Worm (Caenorhabditis elegans) whole organism, L3 larva: ENCODE results near the gene M03F8.7.
A peak's percentile ranks its signal among the peaks of the same experiment; 100 is the strongest.

Experiments
- R02D3.7 ChIP-seq: fragments of 150-350 bp; optimal IDR thresholded peaks from 2 replicates; lab custom pipeline; 2014; ENCODE audit warnings: missing biosample characterization, missing genetic modification characterization
- ZK546.5 ChIP-seq: sonication (generic microtip); optimal IDR thresholded peaks from 2 replicates; lab custom pipeline; 2017; ENCODE audit warnings: missing biosample characterization, missing genetic modification characterization
- ama-1 ChIP-seq: fragments of 150-350 bp; optimal IDR thresholded peaks from 2 replicates; lab custom pipeline; 2018
- ceh-16 ChIP-seq: sonication (generic microtip); optimal IDR thresholded peaks from 2 replicates; lab custom pipeline; 2017; ENCODE audit warnings: missing biosample characterization, missing genetic modification characterization
- ceh-28 ChIP-seq: fragments of 150-350 bp; optimal IDR thresholded peaks from 2 replicates; lab custom pipeline; 2014; ENCODE audit warnings: missing biosample characterization, missing genetic modification reagents, missing genetic modification characterization
- ceh-9 ChIP-seq: sonication (generic microtip); optimal IDR thresholded peaks from 2 replicates; lab custom pipeline; 2018; ENCODE audit warnings: missing biosample characterization, missing genetic modification characterization
- egl-5 ChIP-seq: fragments of 150-350 bp; optimal IDR thresholded peaks from 2 replicates; lab custom pipeline; 2017; ENCODE audit warnings: missing biosample characterization, missing genetic modification reagents, missing genetic modification characterization, inconsistent platforms
- elt-1 ChIP-seq: fragments of 150-350 bp; optimal IDR thresholded peaks from 2 replicates; lab custom pipeline; 2014; ENCODE audit warnings: missing biosample characterization, missing genetic modification characterization
- elt-2 ChIP-seq: sonication (generic microtip); optimal IDR thresholded peaks from 2 replicates; lab custom pipeline; 2016; ENCODE audit warnings: missing genetic modification reagents, mild to moderate bottlenecking, missing genetic modification characterization, missing compliant biosample characterization
- elt-3 ChIP-seq, 3 experiments: fragments of 150-350 bp in 1 of 3; sonication (generic microtip) in 2 of 3; optimal IDR thresholded peaks; 2 replicates in 2 of 3; 4 replicates in 1 of 3; lab custom pipeline; 2014 to 2017; ENCODE audit warnings: missing biosample characterization in 3 of 3, missing genetic modification characterization in 3 of 3
- eor-1 ChIP-seq, 2 experiments: fragments of 150-350 bp; optimal IDR thresholded peaks; 2 replicates each; lab custom pipeline; 2014 to 2018; ENCODE audit warnings: missing biosample characterization in 2 of 2, missing genetic modification characterization in 2 of 2
- fkh-10 ChIP-seq: sonication (generic microtip); optimal IDR thresholded peaks from 2 replicates; lab custom pipeline; 2017; ENCODE audit warnings: missing biosample characterization, missing genetic modification reagents, missing genetic modification characterization
- fos-1 ChIP-seq: fragments of 150-350 bp; optimal IDR thresholded peaks from 2 replicates; lab custom pipeline; 2014; ENCODE audit warnings: missing biosample characterization, missing genetic modification characterization
- hmg-11 ChIP-seq: sonication (generic microtip); optimal IDR thresholded peaks from 2 replicates; lab custom pipeline; 2016; ENCODE audit warnings: missing genetic modification characterization, missing compliant biosample characterization
- jun-1 ChIP-seq: fragments of 150-350 bp; optimal IDR thresholded peaks from 2 replicates; lab custom pipeline; 2014; ENCODE audit warnings: missing biosample characterization, missing genetic modification reagents, missing genetic modification characterization
- lin-15B ChIP-seq: fragments of 150-350 bp; optimal IDR thresholded peaks from 2 replicates; lab custom pipeline; 2014; ENCODE audit warnings: missing biosample characterization, missing genetic modification characterization
- lin-39 ChIP-seq: fragments of 150-350 bp; optimal IDR thresholded peaks from 2 replicates; lab custom pipeline; 2018; ENCODE audit warnings: missing biosample characterization, missing genetic modification reagents, missing genetic modification characterization
- lsy-12 ChIP-seq: sonication (generic microtip); optimal IDR thresholded peaks from 2 replicates; lab custom pipeline; 2016; ENCODE audit warnings: mild to moderate bottlenecking, missing genetic modification characterization, missing compliant biosample characterization
- mdl-1 ChIP-seq: fragments of 150-350 bp; optimal IDR thresholded peaks from 2 replicates; lab custom pipeline; 2014; ENCODE audit warnings: missing biosample characterization, missing genetic modification characterization
- mml-1 ChIP-seq: fragments of 150-350 bp; sonication (generic microtip); optimal IDR thresholded peaks from 3 replicates; lab custom pipeline; 2014; ENCODE audit warnings: missing biosample characterization, missing genetic modification characterization
- nhr-12 ChIP-seq: fragments of 150-350 bp; optimal IDR thresholded peaks from 2 replicates; lab custom pipeline; 2014; ENCODE audit warnings: missing biosample characterization, missing genetic modification characterization
- nhr-23 ChIP-seq: fragments of 150-350 bp; optimal IDR thresholded peaks from 2 replicates; lab custom pipeline; 2014; ENCODE audit warnings: missing biosample characterization, missing genetic modification reagents, missing genetic modification characterization
- nhr-237 ChIP-seq: fragments of 150-350 bp; optimal IDR thresholded peaks from 2 replicates; lab custom pipeline; 2014; ENCODE audit warnings: missing biosample characterization, missing genetic modification characterization
- nhr-43 ChIP-seq: sonication (generic microtip); optimal IDR thresholded peaks from 2 replicates; lab custom pipeline; 2016; ENCODE audit warnings: mild to moderate bottlenecking, missing genetic modification characterization, missing compliant biosample characterization; ENCODE audit not compliant: poor library complexity, severe bottlenecking
- nhr-76 ChIP-seq: fragments of 150-350 bp; sonication (generic microtip); optimal IDR thresholded peaks from 5 replicates; lab custom pipeline; 2014; ENCODE audit warnings: missing biosample characterization, missing genetic modification characterization
- nhr-77 ChIP-seq: fragments of 150-350 bp; optimal IDR thresholded peaks from 2 replicates; lab custom pipeline; 2014; ENCODE audit warnings: missing biosample characterization, missing genetic modification characterization
- pha-4 ChIP-seq: fragments of 150-350 bp; optimal IDR thresholded peaks from 2 replicates; lab custom pipeline; 2014; ENCODE audit warnings: missing biosample characterization, missing genetic modification reagents, missing genetic modification characterization
- pqm-1 ChIP-seq: fragments of 150-350 bp; optimal IDR thresholded peaks from 2 replicates; lab custom pipeline; 2017; ENCODE audit warnings: missing biosample characterization, missing genetic modification characterization, inconsistent platforms
- skn-1 ChIP-seq: fragments of 150-350 bp; optimal IDR thresholded peaks from 2 replicates; lab custom pipeline; 2014; ENCODE audit warnings: missing biosample characterization, missing genetic modification characterization
- tbx-2 ChIP-seq: sonication (generic microtip); optimal IDR thresholded peaks from 2 replicates; lab custom pipeline; 2016; ENCODE audit warnings: mild to moderate bottlenecking, missing genetic modification characterization, missing compliant biosample characterization
- unc-39 ChIP-seq: sonication (generic microtip); optimal IDR thresholded peaks from 4 replicates; lab custom pipeline; 2017; ENCODE audit warnings: missing biosample characterization, missing genetic modification characterization
- unc-62 ChIP-seq: fragments of 150-350 bp; sonication (generic microtip); optimal IDR thresholded peaks from 4 replicates; lab custom pipeline; 2014; ENCODE audit warnings: missing biosample characterization, missing genetic modification reagents, missing genetic modification characterization
- zag-1 ChIP-seq: fragments of 150-350 bp; optimal IDR thresholded peaks from 2 replicates; lab custom pipeline; 2014; ENCODE audit warnings: missing biosample characterization, missing genetic modification characterization
- ztf-11 ChIP-seq: fragments of 150-350 bp; optimal IDR thresholded peaks from 2 replicates; lab custom pipeline; 2014; ENCODE audit warnings: missing biosample characterization, missing genetic modification characterization
- ztf-4 ChIP-seq: fragments of 150-350 bp; optimal IDR thresholded peaks from 2 replicates; lab custom pipeline; 2014; ENCODE audit warnings: missing biosample characterization, missing genetic modification characterization

M03F8.7 gene

DNA sequence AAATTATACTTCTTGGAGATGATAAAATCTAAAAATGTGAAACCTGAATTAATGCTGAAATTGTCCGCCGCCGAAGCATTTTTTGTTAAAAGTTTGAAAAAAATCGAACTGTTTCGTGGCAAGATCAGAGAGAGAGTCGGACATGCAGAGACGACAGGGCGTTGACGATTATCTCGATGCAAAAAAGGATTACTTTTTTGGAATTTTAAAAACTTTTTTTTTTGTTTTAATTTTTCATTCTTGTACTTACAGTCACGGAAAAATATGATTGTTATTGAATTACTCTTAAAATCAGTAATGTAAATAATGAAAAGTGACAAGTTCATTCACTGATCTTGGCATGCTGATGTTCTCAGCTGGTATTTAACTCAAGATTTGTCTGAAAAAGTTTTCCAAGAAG, at the start of gene M03F8.7, which contains the start of gene M03F8.5:
M03F8.7 (plus strand) TSS at position 249 of the 400 bp plus-strand sequence.
M03F8.5 (minus strand) TSS at position 101 of the 400 bp plus-strand sequence.
- TF ChIP-seq ztf-4 (tag; lab: Kevin White, UChicago) (no peak), ceh-9 (tag; lab: Kevin White, UChicago) (no peak), ztf-11 (no peak), fos-1 (tag; lab: Kevin White, UChicago) (no peak), nhr-237 (tag; lab: Kevin White, UChicago) (no peak), nhr-76 (tag; lab: Kevin White, UChicago) (no peak), elt-1 (no peak), mml-1 (no peak), tbx-2 (tag; lab: Kevin White, UChicago) (no peak), ZK546.5 (tag; lab: Kevin White, UChicago) (no peak), skn-1 (no peak)

DNA sequence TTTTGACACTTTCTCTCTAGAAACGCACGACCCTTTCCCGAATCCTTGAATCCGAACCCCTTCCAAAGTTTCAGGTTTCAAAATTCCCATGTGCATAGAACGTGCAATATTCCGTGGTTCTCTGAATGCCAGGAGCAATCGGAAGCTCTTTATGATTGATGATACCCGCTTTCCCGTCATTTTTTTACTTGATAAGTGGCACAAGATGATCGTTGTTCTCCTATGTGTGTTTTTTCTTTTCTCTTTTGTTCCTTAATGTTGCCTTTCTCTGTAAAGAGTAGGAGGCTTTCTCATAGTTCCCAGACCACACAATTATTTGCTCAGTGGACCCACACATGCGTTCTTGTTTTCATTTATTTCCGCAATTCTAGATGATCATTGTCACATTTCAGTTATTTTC, 47.9 kb upstream of the M03F8.7 start:
- TF ChIP-seq lin-39 (tag; lab: Kevin White, UChicago) (peak; percentile 79), elt-3 (tag; optimal IDR thresholded peaks at IDR 0.05; lab: Kevin White, UChicago) (no peak)
- TF ChIP-seq, all 47 proteins: peak for 1

DNA sequence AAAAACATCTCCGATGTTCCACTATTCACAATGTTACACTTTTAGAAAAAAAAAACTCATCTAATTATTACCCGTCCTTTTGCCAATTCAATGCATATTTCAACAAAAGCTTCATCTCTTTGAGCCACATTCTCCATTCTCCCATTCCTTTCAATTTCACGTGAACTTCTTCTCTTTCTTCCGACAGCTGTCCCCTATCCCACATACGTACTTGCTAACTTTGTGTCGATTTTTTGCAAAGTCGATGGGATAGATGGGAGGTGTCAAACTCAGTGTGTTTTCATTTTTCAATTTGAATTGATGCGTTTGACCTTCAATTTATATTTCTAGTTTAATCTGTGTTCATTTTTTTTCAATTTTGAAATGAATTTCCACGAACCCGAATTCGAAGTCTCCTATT, 45.5 kb upstream of the M03F8.7 start:
- TF ChIP-seq unc-39 (tag; lab: Kevin White, UChicago), result no peak
- TF ChIP-seq nhr-23, result no peak
- TF ChIP-seq jun-1 (tag; lab: Kevin White, UChicago), result no peak
- no peak for TF ChIP-seq ztf-11
- TF ChIP-seq mml-1, result no peak
- TF ChIP-seq pha-4, result no peak
- TF ChIP-seq unc-62, result no peak
- TF ChIP-seq pqm-1, result no peak
- no peak for TF ChIP-seq nhr-43 (tag; lab: Kevin White, UChicago)
- TF ChIP-seq nhr-76 (tag; lab: Kevin White, UChicago), result no peak
- TF ChIP-seq mdl-1 (tag; lab: Kevin White, UChicago), result no peak
- no peak for TF ChIP-seq fkh-10

DNA sequence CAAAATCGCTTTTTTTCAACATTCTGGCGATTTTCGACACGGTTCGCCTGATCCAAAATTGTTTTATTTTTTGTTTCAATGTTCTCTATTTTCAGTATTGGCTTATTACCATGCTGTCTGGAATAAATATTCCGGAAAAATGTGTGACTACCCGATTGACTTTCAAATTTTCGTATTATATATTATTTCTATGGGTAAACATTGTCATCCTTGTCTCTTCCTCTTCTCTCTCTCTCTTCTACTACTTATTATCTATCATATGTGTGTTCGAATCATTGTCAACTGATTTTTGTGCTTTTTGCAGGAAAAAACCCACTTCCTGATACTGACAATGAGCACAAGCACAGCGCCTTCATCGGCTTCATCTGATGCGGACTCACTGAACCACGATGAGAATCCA, 43.7 kb upstream of the M03F8.7 start, which contains the start of gene C04E6.7:
C04E6.7 (plus strand) TSS at position 301 of the 400 bp plus-strand sequence.
- TF ChIP-seq jun-1 (tag; lab: Kevin White, UChicago), result no peak
- no peak for TF ChIP-seq zag-1 (tag; lab: Kevin White, UChicago)
- no peak for TF ChIP-seq nhr-76 (tag; lab: Kevin White, UChicago)
- no peak for TF ChIP-seq pqm-1
- TF ChIP-seq ceh-9 (tag; lab: Kevin White, UChicago), result no peak
- no peak for TF ChIP-seq elt-3 (tag; optimal IDR thresholded peaks at IDR 0.05; lab: Kevin White, UChicago)
- no peak for TF ChIP-seq ztf-11
- no peak for TF ChIP-seq egl-5 (tag; lab: Kevin White, UChicago)
- no peak for TF ChIP-seq ceh-28 (tag; lab: Kevin White, UChicago)
- no peak for TF ChIP-seq ztf-4 (tag; lab: Kevin White, UChicago)
- no peak for TF ChIP-seq lin-39 (tag; lab: Kevin White, UChicago)
- TF ChIP-seq hmg-11 (tag; lab: Kevin White, UChicago), result no peak
- TF ChIP-seq ZK546.5 (tag; lab: Kevin White, UChicago), result no peak

DNA sequence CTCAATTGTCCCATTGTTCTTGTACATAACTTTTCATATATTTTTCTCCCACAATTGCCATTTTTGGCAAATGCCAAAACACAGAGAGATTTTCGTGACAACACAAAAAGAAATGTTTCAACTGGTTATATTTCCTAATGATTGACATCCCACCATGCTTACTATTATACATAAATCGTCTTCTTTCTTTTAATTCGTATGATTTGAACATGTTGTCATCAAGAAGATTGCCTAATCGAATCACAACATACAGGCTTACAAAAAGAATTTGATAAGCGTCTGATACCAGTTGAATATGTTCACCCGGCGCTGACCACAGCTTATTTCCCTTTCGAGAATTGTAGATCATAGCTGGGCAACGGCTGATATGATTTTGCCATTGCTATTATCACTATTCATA, 41.7 kb upstream of the M03F8.7 start, which contains the start of gene grd-9:
grd-9 (plus strand) TSS at position 301 of the 400 bp plus-strand sequence.
- TF ChIP-seq nhr-12 (no peak), elt-2 (no peak), R02D3.7 (tag; lab: Kevin White, UChicago) (no peak), nhr-76 (tag; lab: Kevin White, UChicago) (no peak), nhr-23 (no peak), ztf-4 (tag; lab: Kevin White, UChicago) (no peak), lin-39 (tag; lab: Kevin White, UChicago) (no peak), ztf-11 (no peak), fkh-10 (no peak), skn-1 (no peak), ama-1 (lab: Kevin White, UChicago) (no peak), lin-15B (tag; lab: Kevin White, UChicago) (no peak), eor-1 (tag; optimal IDR thresholded peaks at IDR 0.05; lab: Kevin White, UChicago) (no peak), lsy-12 (tag; lab: Kevin White, UChicago) (no peak), nhr-77 (tag; lab: Kevin White, UChicago) (no peak), ceh-16 (tag; lab: Kevin White, UChicago) (no peak)
